Worm (Caenorhabditis elegans): ENCODE measurements around the gene etr-1.

ce11 chrII:151495-151894 lies 10.7 kb upstream of the etr-1 start:
- TF ChIP-seq W03F9.2 (tag; optimal IDR thresholded peaks at IDR 0.05), result no peak
- TF ChIP-seq dao-5 (tag; optimal IDR thresholded peaks at IDR 0.05), result no peak
- TF ChIP-seq him-1 (tag; optimal IDR thresholded peaks at IDR 0.05), result no peak
